Fruit fly (Drosophila melanogaster): ENCODE measurements around the gene Osi15.

DNA sequence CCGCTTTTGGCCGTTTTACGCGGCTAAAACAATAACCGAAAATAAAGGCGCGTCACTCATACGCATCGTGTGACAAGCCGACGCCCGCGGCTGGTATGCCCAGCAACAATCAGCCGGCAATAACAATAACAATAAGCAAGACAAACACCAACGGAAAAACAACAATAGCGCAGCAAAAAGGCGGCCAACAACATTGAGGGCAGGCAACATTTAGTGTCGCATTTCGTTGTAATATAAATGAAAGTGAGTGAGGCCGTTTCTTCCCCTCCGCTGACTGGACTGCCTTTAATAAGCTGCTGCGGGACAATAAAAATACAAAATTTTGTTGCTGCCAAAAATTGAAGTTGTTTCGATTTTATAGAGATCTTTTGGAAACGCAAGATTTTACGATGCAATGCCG lies 4.4 kb upstream of the Osi15 start:
- no peak for TF ChIP-seq psq (optimal IDR thresholded peaks at IDR 0.05)
- no peak for TF ChIP-seq EcR (GFP tag; optimal IDR thresholded peaks at IDR 0.05)

All from whole organism.